Fruit fly (Drosophila melanogaster) whole organism, embryonic: Measurements from ENCODE around the gene Reg-2.

ENCODE experiments used
- ATbp ChIP-seq: fragments of 200-800 bp; sonication (Bioruptor generic); optimal IDR thresholded peaks from 2 replicates; lab custom pipeline; 2017; ENCODE audit warnings: missing biosample characterization, mild to moderate bottlenecking, missing genetic modification characterization, missing genetic modification reagents
- C15 ChIP-seq: fragments of 200-800 bp; sonication (Bioruptor generic); IDR thresholded peaks from 3 replicates; pipeline ENCODE4 v1.3.6; 2022; ENCODE audit warnings: missing biosample characterization, missing genetic modification characterization
- CG11504 ChIP-seq: fragments of 200-800 bp; sonication (Bioruptor generic); optimal IDR thresholded peaks from 3 replicates; lab custom pipeline; 2019; ENCODE audit warnings: missing biosample characterization, mild to moderate bottlenecking, missing genetic modification characterization, moderate library complexity
- CG12659 ChIP-seq: fragments of 200-800 bp; sonication (Bioruptor generic); optimal IDR thresholded peaks from 3 replicates; lab custom pipeline; 2017; ENCODE audit warnings: mild to moderate bottlenecking, missing biosample characterization, missing genetic modification reagents, missing genetic modification characterization
- CG1529 ChIP-seq: fragments of 200-800 bp; sonication (Bioruptor generic); optimal IDR thresholded peaks from 3 replicates; lab custom pipeline; 2018; ENCODE audit warnings: missing biosample characterization, missing genetic modification characterization
- CG1792 ChIP-seq: fragments of 200-800 bp; sonication (Bioruptor generic); optimal IDR thresholded peaks from 2 replicates; lab custom pipeline; 2016; ENCODE audit warnings: missing biosample characterization, missing genetic modification characterization
- CG18011 ChIP-seq: fragments of 200-800 bp; sonication (Bioruptor generic); optimal IDR thresholded peaks from 2 replicates; lab custom pipeline; 2017; ENCODE audit warnings: missing biosample characterization, missing genetic modification characterization, mild to moderate bottlenecking, moderate library complexity, missing genotype
- CG18599 ChIP-seq: fragments of 200-800 bp; sonication (Bioruptor generic); optimal IDR thresholded peaks from 3 replicates; lab custom pipeline; 2017; ENCODE audit warnings: missing biosample characterization, missing genetic modification characterization, mild to moderate bottlenecking, moderate library complexity, missing genetic modification reagents
- CG2129 ChIP-seq: fragments of 200-800 bp; sonication (Bioruptor generic); IDR thresholded peaks from 2 replicates; pipeline ENCODE4 v1.3.6; 2022; ENCODE audit warnings: missing biosample characterization, missing genetic modification characterization; ENCODE audit not compliant: partially characterized antibody
- CG2678 ChIP-seq: fragments of 200-800 bp; sonication (Bioruptor generic); optimal IDR thresholded peaks from 3 replicates; lab custom pipeline; 2019; ENCODE audit warnings: missing biosample characterization, mild to moderate bottlenecking, missing genetic modification characterization, moderate library complexity
- CG31388 ChIP-seq: fragments of 200-800 bp; sonication (Bioruptor generic); optimal IDR thresholded peaks from 2 replicates; lab custom pipeline; 2016; ENCODE audit warnings: missing biosample characterization, missing genetic modification characterization
- CG32772 ChIP-seq: fragments of 200-800 bp; sonication (Bioruptor generic); IDR thresholded peaks from 2 replicates; pipeline ENCODE4 v1.3.6; 2022; ENCODE audit warnings: missing biosample characterization, missing genetic modification characterization
- CG34422 ChIP-seq: fragments of 200-800 bp; sonication (Bioruptor generic); IDR thresholded peaks from 3 replicates; pipeline ENCODE4 v1.3.6; 2022; ENCODE audit warnings: missing biosample characterization, missing genetic modification characterization
- CG4282 ChIP-seq: fragments of 200-800 bp; sonication (Bioruptor generic); optimal IDR thresholded peaks from 2 replicates; lab custom pipeline; 2016; ENCODE audit warnings: missing biosample characterization, missing genetic modification characterization
- CG4424 ChIP-seq: fragments of 200-800 bp; sonication (Bioruptor generic); optimal IDR thresholded peaks from 3 replicates; lab custom pipeline; 2016; ENCODE audit warnings: missing biosample characterization, missing genetic modification characterization
- CG4854 ChIP-seq: fragments of 200-800 bp; sonication (Bioruptor generic); optimal IDR thresholded peaks from 2 replicates; lab custom pipeline; 2016; ENCODE audit warnings: missing biosample characterization, missing genetic modification characterization, inconsistent platforms
- CG6854 ChIP-seq: fragments of 200-800 bp; sonication (Bioruptor generic); optimal IDR thresholded peaks from 3 replicates; lab custom pipeline; 2017; ENCODE audit warnings: missing biosample characterization, mild to moderate bottlenecking, missing genetic modification characterization
- CG7963 ChIP-seq: fragments of 200-800 bp; sonication (Bioruptor generic); IDR thresholded peaks from 3 replicates; pipeline ENCODE4 v1.3.6; 2022; ENCODE audit warnings: missing biosample characterization, missing genetic modification characterization; ENCODE audit not compliant: partially characterized antibody
- CG8290 ChIP-seq, 3 experiments: fragments of 200-800 bp; sonication (Bioruptor generic); optimal IDR thresholded peaks; 2 replicates each; lab custom pipeline; 2016 to 2019; ENCODE audit warnings: missing biosample characterization in 3 of 3, missing genetic modification characterization in 3 of 3, mild to moderate bottlenecking in 2 of 3, moderate library complexity in 1 of 3
- CG9437 ChIP-seq: fragments of 200-800 bp; sonication (Bioruptor generic); optimal IDR thresholded peaks from 2 replicates; lab custom pipeline; 2018; ENCODE audit warnings: missing biosample characterization, mild to moderate bottlenecking, missing genetic modification characterization
- HmgZ ChIP-seq: fragments of 200-800 bp; sonication (Bioruptor generic); optimal IDR thresholded peaks from 2 replicates; lab custom pipeline; 2018; ENCODE audit warnings: missing biosample characterization, mild to moderate bottlenecking, missing genetic modification characterization
- Hmx ChIP-seq: fragments of 200-800 bp; sonication (Bioruptor generic); optimal IDR thresholded peaks from 2 replicates; lab custom pipeline; 2016; ENCODE audit warnings: missing biosample characterization, missing genetic modification characterization
- MBD-R2 ChIP-seq: fragments of 200-800 bp; sonication (Bioruptor generic); IDR thresholded peaks from 2 replicates; pipeline ENCODE4 v1.3.6; 2022; ENCODE audit warnings: missing biosample characterization, missing genetic modification characterization
- MESR4 ChIP-seq: fragments of 200-800 bp; sonication (Bioruptor generic); optimal IDR thresholded peaks from 2 replicates; lab custom pipeline; 2018; ENCODE audit warnings: missing biosample characterization, mild to moderate bottlenecking, missing genetic modification characterization, moderate library complexity
- Nf-YB ChIP-seq: fragments of 200-800 bp; sonication (Bioruptor generic); optimal IDR thresholded peaks from 3 replicates; lab custom pipeline; 2019; ENCODE audit warnings: missing biosample characterization, mild to moderate bottlenecking, missing genetic modification characterization, moderate library complexity
- PHDP ChIP-seq: fragments of 200-800 bp; sonication (Bioruptor generic); optimal IDR thresholded peaks from 3 replicates; lab custom pipeline; 2018; ENCODE audit warnings: missing biosample characterization, mild to moderate bottlenecking, missing genetic modification characterization, moderate library complexity
- Rfx ChIP-seq: fragments of 200-800 bp; sonication (Bioruptor generic); IDR thresholded peaks from 2 replicates; pipeline ENCODE4 v1.3.6; 2022; ENCODE audit warnings: missing biosample characterization, missing genetic modification characterization
- Sox100B ChIP-seq: fragments of 200-800 bp; sonication (Bioruptor generic); optimal IDR thresholded peaks from 3 replicates; lab custom pipeline; 2018; ENCODE audit warnings: missing biosample characterization, mild to moderate bottlenecking, missing genetic modification characterization
- Ssrp ChIP-seq: fragments of 200-800 bp; sonication (Bioruptor generic); optimal IDR thresholded peaks from 2 replicates; lab custom pipeline; 2018; ENCODE audit warnings: missing biosample characterization, mild to moderate bottlenecking, missing genetic modification characterization, moderate library complexity
- Trl ChIP-seq, 3 experiments: fragments of >200 bp in 2 of 3; fragments of 200-800 bp in 1 of 3; sonication (Bioruptor generic) in 1 of 3; optimal IDR thresholded peaks; 2 replicates in 1 of 3; 3 replicates in 2 of 3; lab custom pipeline; 2016 to 2017; ENCODE audit warnings: missing biosample characterization in 1 of 3, missing genetic modification characterization in 1 of 3
- ac ChIP-seq: fragments of 200-800 bp; sonication (Bioruptor generic); optimal IDR thresholded peaks from 3 replicates; lab custom pipeline; 2017; ENCODE audit warnings: missing biosample characterization, mild to moderate bottlenecking, missing genetic modification characterization
- corto ChIP-seq: fragments of 200-800 bp; sonication (Bioruptor generic); optimal IDR thresholded peaks from 2 replicates; lab custom pipeline; 2016; ENCODE audit warnings: missing biosample characterization, mild to moderate bottlenecking, missing genetic modification characterization, moderate library complexity
- crc ChIP-seq: fragments of 200-800 bp; sonication (Bioruptor generic); optimal IDR thresholded peaks from 2 replicates; lab custom pipeline; 2016; ENCODE audit warnings: missing biosample characterization, missing genetic modification characterization
- dmrt99B ChIP-seq: fragments of 200-800 bp; sonication (Bioruptor generic); optimal IDR thresholded peaks from 2 replicates; lab custom pipeline; 2018; ENCODE audit warnings: missing biosample characterization, mild to moderate bottlenecking, missing genetic modification characterization, moderate library complexity
- fru ChIP-seq: fragments of >200 bp; optimal IDR thresholded peaks from 2 replicates; lab custom pipeline; 2017
- ftz-f1 ChIP-seq: fragments of 200-800 bp; sonication (Bioruptor generic); optimal IDR thresholded peaks from 2 replicates; lab custom pipeline; 2016; ENCODE audit warnings: missing biosample characterization, missing genetic modification characterization
- gcm2 ChIP-seq: fragments of 200-800 bp; sonication (Bioruptor generic); optimal IDR thresholded peaks from 2 replicates; lab custom pipeline; 2016; ENCODE audit warnings: missing biosample characterization, missing genetic modification characterization
- odd ChIP-seq: fragments of 200-800 bp; sonication (Bioruptor generic); optimal IDR thresholded peaks from 2 replicates; lab custom pipeline; 2017; ENCODE audit warnings: missing biosample characterization, mild to moderate bottlenecking, missing genetic modification characterization
- otp ChIP-seq: fragments of 200-800 bp; sonication (Bioruptor generic); IDR thresholded peaks from 3 replicates; pipeline ENCODE4, ENCODE4 v1.3.6; 2022; ENCODE audit warnings: missing biosample characterization, missing genetic modification characterization
- pan ChIP-seq, 4 experiments: fragments of >200 bp in 3 of 4; fragments of 200-800 bp in 1 of 4; sonication (Bioruptor generic) in 1 of 4; optimal IDR thresholded peaks in 3 of 4; IDR thresholded peaks in 1 of 4; 2 replicates each; pipeline versions ENCODE4 v1.3.6 to Lab custom; 2017 to 2022; ENCODE audit warnings: missing biosample characterization in 2 of 4, missing genetic modification characterization in 2 of 4, mixed read lengths in 1 of 4
- pb ChIP-seq: fragments of 200-800 bp; sonication (Bioruptor generic); optimal IDR thresholded peaks from 3 replicates; lab custom pipeline; 2016; ENCODE audit warnings: missing biosample characterization, missing genetic modification characterization
- prd ChIP-seq, 3 experiments: fragments of >200 bp in 2 of 3; fragments of 200-800 bp in 1 of 3; sonication (Bioruptor generic) in 1 of 3; optimal IDR thresholded peaks in 2 of 3; IDR thresholded peaks in 1 of 3; 2 replicates in 2 of 3; 3 replicates in 1 of 3; pipeline versions ENCODE4 v1.3.6 to Lab custom; 2017 to 2022; ENCODE audit warnings: missing biosample characterization in 1 of 3, missing genetic modification characterization in 1 of 3
- pzg ChIP-seq: fragments of 200-800 bp; sonication (Bioruptor generic); optimal IDR thresholded peaks from 3 replicates; lab custom pipeline; 2018; ENCODE audit warnings: missing biosample characterization, mild to moderate bottlenecking, missing genetic modification characterization, moderate library complexity
- ranshi ChIP-seq: fragments of 200-800 bp; sonication (Bioruptor generic); IDR thresholded peaks from 2 replicates; pipeline ENCODE4 v1.3.6; 2022; ENCODE audit warnings: missing biosample characterization, missing genetic modification characterization
- rib ChIP-seq: fragments of 200-800 bp; sonication (Bioruptor generic); IDR thresholded peaks from 2 replicates; pipeline ENCODE4 v1.3.6; 2022; ENCODE audit warnings: missing biosample characterization, missing genetic modification characterization
- ro ChIP-seq: fragments of 200-800 bp; sonication (Bioruptor generic); IDR thresholded peaks from 2 replicates; pipeline ENCODE4 v1.3.6; 2022; ENCODE audit warnings: missing biosample characterization, missing genetic modification characterization
- usp ChIP-seq: fragments of >200 bp; optimal IDR thresholded peaks from 2 replicates; lab custom pipeline; 2017; ENCODE audit warnings: missing biosample characterization, missing genetic modification characterization
- wor ChIP-seq: fragments of 200-800 bp; sonication (Bioruptor generic); IDR thresholded peaks from 2 replicates; pipeline ENCODE4 v1.3.6; 2022; ENCODE audit warnings: missing biosample characterization, missing genetic modification characterization

Reg-2 gene

dm6 chr3L:615425-616046 lies 9.2 kb upstream of the Reg-2 start (continued):
- TF ChIP-seq prd (optimal IDR thresholded peaks at IDR 0.05; lab: Kevin White, UChicago) (no peak), prd (GFP tag; IDR thresholded peaks at IDR 0.05; lab: Robert Waterston, UW) (peak; percentile 93), CG11504 (tag; lab: Kevin White, UChicago) (peak; percentile 93), dmrt99B (tag; lab: Kevin White, UChicago) (peak; percentile 95), Nf-YB (peak; percentile 68), CG6854 (GFP tag; lab: Kevin White, UChicago) (peak; percentile 29), HmgZ (tag; lab: Kevin White, UChicago) (peak; percentile 69), pb (GFP tag; lab: Kevin White, UChicago) (peak; percentile 68), CG31388 (peak; percentile 59), PHDP (tag; lab: Kevin White, UChicago) (peak; percentile 85), CG8290 (GFP tag; optimal IDR thresholded peaks at IDR 0.05; lab: Kevin White, UChicago) (peak; percentile 57), CG8290 (tag; optimal IDR thresholded peaks at IDR 0.05; lab: Kevin White, UChicago) (no peak), pan (optimal IDR thresholded peaks at IDR 0.05; lab: Kevin White, UChicago) (no peak), pan (GFP tag; optimal IDR thresholded peaks at IDR 0.05 in 1 of 2, IDR thresholded peaks at IDR 0.05 in 1 of 2) (peak in 1 of 2 experiments; percentile 94), ac (GFP tag; lab: Kevin White, UChicago) (peak; percentile 22), CG4854 (peak; percentile 57), corto (GFP tag; lab: Kevin White, UChicago) (no peak), ranshi (GFP tag; lab: Robert Waterston, UW) (peak; percentile 88), MBD-R2 (peak; percentile 26; the same call in 1 of the 2 replicates), CG9437 (GFP tag; lab: Kevin White, UChicago) (peak; percentile 83), fru (no peak), crc (GFP tag; lab: Kevin White, UChicago) (peak; percentile 69), CG2678 (peak; percentile 92), Rfx (GFP tag; lab: Robert Waterston, UW) (peak; percentile 76), Trl (optimal IDR thresholded peaks at IDR 0.05; lab: Kevin White, UChicago) (no peak), Trl (GFP tag; optimal IDR thresholded peaks at IDR 0.05; lab: Kevin White, UChicago) (peak; percentile 82), rib (GFP tag; lab: Robert Waterston, UW) (no peak), CG4424 (GFP tag; lab: Kevin White, UChicago) (peak; percentile 86), odd (peak; percentile 76), CG2129 (no peak), Hmx (GFP tag; lab: Kevin White, UChicago) (peak; percentile 29), wor (peak; percentile 85), ftz-f1 (GFP tag; lab: Kevin White, UChicago) (no peak), otp (GFP tag; lab: Robert Waterston, UW) (peak; percentile 85), CG7963 (GFP tag; lab: Robert Waterston, UW) (no peak), CG12659 (GFP tag; lab: Kevin White, UChicago) (peak; percentile 82), CG34422 (peak; percentile 92), ATbp (GFP tag; lab: Kevin White, UChicago) (peak; percentile 86), MESR4 (GFP tag; lab: Kevin White, UChicago) (peak; percentile 3), Sox100B (GFP tag; lab: Kevin White, UChicago) (peak; percentile 88), CG18011 (GFP tag; lab: Kevin White, UChicago) (peak; percentile 46), ro (GFP tag; lab: Robert Waterston, UW) (peak; percentile 73), CG4282 (GFP tag; lab: Kevin White, UChicago) (peak; percentile 26), CG1529 (GFP tag; lab: Kevin White, UChicago) (peak; percentile 82), pzg (GFP tag; lab: Kevin White, UChicago) (no peak), usp (GFP tag; lab: Kevin White, UChicago) (no peak), CG1792 (GFP tag; lab: Kevin White, UChicago) (peak; percentile 78), Ssrp (peak; percentile 88), CG32772 (GFP tag; lab: Robert Waterston, UW) (peak; percentile 89), CG18599 (peak; percentile 85), C15 (0 out of 3 replicates have a peak, but pooled peaks have one; percentile 11), gcm2 (GFP tag; lab: Kevin White, UChicago) (peak; percentile 50)
